Comparison of ENCODE assay signal across 3 fruit fly cellular contexts in the genomic region with DNA sequence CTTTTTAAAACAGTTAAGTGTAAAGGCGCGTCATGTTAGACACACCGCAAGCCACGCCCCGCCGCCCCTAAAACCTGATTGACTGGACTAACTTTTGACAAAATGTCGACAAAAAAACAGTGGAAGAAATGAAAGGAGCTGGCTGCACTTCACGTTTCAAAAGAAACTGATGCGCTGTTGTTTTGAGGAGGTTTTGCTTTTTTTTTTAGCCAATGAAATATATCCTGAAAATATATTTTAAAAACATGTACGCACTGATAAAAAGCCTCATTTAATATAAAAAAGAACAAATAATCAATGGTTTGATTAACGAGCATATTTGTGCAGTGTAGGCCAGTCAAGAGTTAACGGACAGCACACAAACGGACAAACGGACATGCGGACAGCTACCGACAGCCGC.
TF ChIP-seq lines count a peak whose summit lies in the region.

No protein-coding gene starts in this region.

TF ChIP-seq in whole organism, prepupa, 60 proteins besides CTCF, POLR2A, EP300 and RAD21 (continues in another document):
- TF ChIP-seq esn (GFP tag; optimal IDR thresholded peaks at IDR 0.05; lab: Kevin White, UChicago) (peak; percentile 54), Sox102F (GFP tag; optimal IDR thresholded peaks at IDR 0.05; lab: Kevin White, UChicago) (peak; percentile 44), Lpt (GFP tag; optimal IDR thresholded peaks at IDR 0.05; lab: Kevin White, UChicago) (no peak), Sox14 (GFP tag; optimal IDR thresholded peaks at IDR 0.05; lab: Kevin White, UChicago) (no peak), svp (GFP tag; lab: Kevin White, UChicago) (peak; percentile 79), Sox15 (GFP tag; optimal IDR thresholded peaks at IDR 0.05; lab: Kevin White, UChicago) (no peak), lz (GFP tag; optimal IDR thresholded peaks at IDR 0.05; lab: Kevin White, UChicago) (peak; percentile 47), CG3032 (tag; optimal IDR thresholded peaks at IDR 0.05; lab: Kevin White, UChicago) (no peak), ss (GFP tag; optimal IDR thresholded peaks at IDR 0.05; lab: Kevin White, UChicago) (no peak), Met (GFP tag; optimal IDR thresholded peaks at IDR 0.05; lab: Kevin White, UChicago) (peak; percentile 30), CG11762 (GFP tag; optimal IDR thresholded peaks at IDR 0.05; lab: Kevin White, UChicago; ENCODE audit: insufficient read depth) (peak; percentile 2), CG10631 (GFP tag; optimal IDR thresholded peaks at IDR 0.05; lab: Kevin White, UChicago) (no peak), dac (GFP tag; optimal IDR thresholded peaks at IDR 0.05; lab: Kevin White, UChicago) (no peak), CG6808 (GFP tag; optimal IDR thresholded peaks at IDR 0.05; lab: Kevin White, UChicago) (no peak), CG4318 (GFP tag; optimal IDR thresholded peaks at IDR 0.05; lab: Kevin White, UChicago) (no peak), CG6792 (GFP tag; optimal IDR thresholded peaks at IDR 0.05; lab: Kevin White, UChicago) (peak; percentile 15), fd59A (GFP tag; optimal IDR thresholded peaks at IDR 0.05; lab: Kevin White, UChicago) (no peak), CG34406 (GFP tag; optimal IDR thresholded peaks at IDR 0.05; lab: Kevin White, UChicago) (no peak), Blimp-1 (GFP tag; optimal IDR thresholded peaks at IDR 0.05; lab: Kevin White, UChicago) (no peak), salr (GFP tag; optimal IDR thresholded peaks at IDR 0.05; lab: Kevin White, UChicago) (no peak), Ets21C (GFP tag; optimal IDR thresholded peaks at IDR 0.05; lab: Kevin White, UChicago) (peak; percentile 43), CG6276 (GFP tag; optimal IDR thresholded peaks at IDR 0.05; lab: Kevin White, UChicago) (no peak), net (GFP tag; optimal IDR thresholded peaks at IDR 0.05; lab: Kevin White, UChicago) (no peak), fd85E (GFP tag; optimal IDR thresholded peaks at IDR 0.05; lab: Kevin White, UChicago) (no peak), Smox (GFP tag; optimal IDR thresholded peaks at IDR 0.05; lab: Kevin White, UChicago) (peak; percentile 42), CG16779 (tag; optimal IDR thresholded peaks at IDR 0.05; lab: Kevin White, UChicago) (no peak), CG8319 (GFP tag; optimal IDR thresholded peaks at IDR 0.05; lab: Kevin White, UChicago) (no peak), achi (GFP tag; optimal IDR thresholded peaks at IDR 0.05; lab: Kevin White, UChicago) (no peak), eg (GFP tag; IDR thresholded peaks at IDR 0.05; lab: Robert Waterston, UW) (no peak), dsx (GFP tag; optimal IDR thresholded peaks at IDR 0.05; lab: Kevin White, UChicago; ENCODE audit: poor library complexity, severe bottlenecking) (no peak)

TF ChIP-seq in whole organism, pupa, 21 proteins besides CTCF, POLR2A, EP300 and RAD21:
- TF ChIP-seq CG14655 (GFP tag; optimal IDR thresholded peaks at IDR 0.05; lab: Kevin White, UChicago) = no peak
- TF ChIP-seq CG13204 (GFP tag; optimal IDR thresholded peaks at IDR 0.05; lab: Kevin White, UChicago) = no peak
- TF ChIP-seq CG15710 (tag; optimal IDR thresholded peaks at IDR 0.05; lab: Kevin White, UChicago) = no peak
- TF ChIP-seq CG17806 (tag; optimal IDR thresholded peaks at IDR 0.05; lab: Kevin White, UChicago) = peak; percentile 1
- TF ChIP-seq gl (tag; optimal IDR thresholded peaks at IDR 0.05; lab: Kevin White, UChicago) = no peak
- TF ChIP-seq CG8159 (tag; optimal IDR thresholded peaks at IDR 0.05; lab: Kevin White, UChicago) = peak; percentile 16
- TF ChIP-seq Pif1B (GFP tag; optimal IDR thresholded peaks at IDR 0.05; lab: Kevin White, UChicago) = no peak
- TF ChIP-seq fd96Ca (GFP tag; IDR thresholded peaks at IDR 0.05; lab: Robert Waterston, UW) = no peak
- no peak for TF ChIP-seq CG34367 (tag; optimal IDR thresholded peaks at IDR 0.05; lab: Kevin White, UChicago)
- no peak for TF ChIP-seq D1 (tag; optimal IDR thresholded peaks at IDR 0.05; lab: Kevin White, UChicago)
- no peak for TF ChIP-seq CG8301 (tag; optimal IDR thresholded peaks at IDR 0.05; lab: Kevin White, UChicago)
- no peak for TF ChIP-seq CG12605 (GFP tag; IDR thresholded peaks at IDR 0.05; lab: Robert Waterston, UW)
- TF ChIP-seq Ets98B (GFP tag; IDR thresholded peaks at IDR 0.05; lab: Robert Waterston, UW) = no peak
- TF ChIP-seq CG10348 (GFP tag; IDR thresholded peaks at IDR 0.05; lab: Robert Waterston, UW) = no peak

TF ChIP-seq in whole organism, wandering third instar larva, 38 proteins besides CTCF, POLR2A, EP300 and RAD21:
- TF ChIP-seq psq (GFP tag; optimal IDR thresholded peaks at IDR 0.05; lab: Kevin White, UChicago) (peak; percentile 17), fru (GFP tag; optimal IDR thresholded peaks at IDR 0.05; lab: Kevin White, UChicago) (peak; percentile 2), Vsx2 (GFP tag; optimal IDR thresholded peaks at IDR 0.05; lab: Kevin White, UChicago; ENCODE audit: partially characterized antibody) (no peak), HLH106 (tag; optimal IDR thresholded peaks at IDR 0.05; lab: Kevin White, UChicago) (peak; percentile 14), br (GFP tag; optimal IDR thresholded peaks at IDR 0.05; lab: Kevin White, UChicago) (peak; percentile 20), CG32264 (GFP tag; optimal IDR thresholded peaks at IDR 0.05; lab: Kevin White, UChicago) (no peak), Sp1 (GFP tag; optimal IDR thresholded peaks at IDR 0.05; lab: Kevin White, UChicago) (peak; percentile 6), h (GFP tag; optimal IDR thresholded peaks at IDR 0.05; lab: Kevin White, UChicago) (peak; percentile 52), Myc (optimal IDR thresholded peaks at IDR 0.05; lab: Kevin White, UChicago) (no peak), rgr (GFP tag; optimal IDR thresholded peaks at IDR 0.05; lab: Kevin White, UChicago) (peak; percentile 36), foxo (GFP tag; optimal IDR thresholded peaks at IDR 0.05; lab: Kevin White, UChicago) (peak in 1 of 2 experiments; percentile 22), Hnf4 (GFP tag; optimal IDR thresholded peaks at IDR 0.05; lab: Kevin White, UChicago) (peak; percentile 17), ey (GFP tag; optimal IDR thresholded peaks at IDR 0.05; lab: Kevin White, UChicago) (peak; percentile 15), OdsH (GFP tag; optimal IDR thresholded peaks at IDR 0.05; lab: Kevin White, UChicago) (peak; percentile 25), sv (GFP tag; optimal IDR thresholded peaks at IDR 0.05; lab: Kevin White, UChicago) (no peak)

Comparison
In these comparisons a context has a peak if more than half of its experiments do, and no peak if none do; other contexts are left out.
1. Of the 1 proteins assayed by ChIP-seq in both whole organism, prepupa and whole organism, wandering third instar larva: peak only in whole organism, prepupa: none; only in whole organism, wandering third instar larva: none; in both: OdsH; in neither: 0.